Worm (Caenorhabditis elegans) whole organism, late embryonic: Measurements from ENCODE around the gene sqv-8.

Experiments used
- F13H6.1 ChIP-seq: sonication (generic microtip); optimal IDR thresholded peaks from 2 replicates; lab custom pipeline; 2016; ENCODE audit warnings: missing genetic modification characterization, missing compliant biosample characterization
- ceh-14 ChIP-seq: sonication (generic microtip); optimal IDR thresholded peaks from 2 replicates; lab custom pipeline; 2016; ENCODE audit warnings: missing genotype, missing genetic modification characterization, missing compliant biosample characterization
- ceh-2 ChIP-seq: sonication (generic microtip); optimal IDR thresholded peaks from 2 replicates; lab custom pipeline; 2016; ENCODE audit warnings: missing genotype, missing genetic modification characterization, missing compliant biosample characterization
- elt-2 ChIP-seq: sonication (generic microtip); optimal IDR thresholded peaks from 2 replicates; lab custom pipeline; 2016; ENCODE audit warnings: missing genetic modification reagents, missing genetic modification characterization, missing compliant biosample characterization
- ets-4 ChIP-seq: sonication (generic microtip); optimal IDR thresholded peaks from 2 replicates; lab custom pipeline; 2016; ENCODE audit warnings: missing genetic modification characterization, missing compliant biosample characterization
- hlh-8 ChIP-seq: sonication (generic microtip); optimal IDR thresholded peaks from 2 replicates; lab custom pipeline; 2016; ENCODE audit warnings: missing genotype, missing genetic modification characterization, missing compliant biosample characterization
- npax-4 ChIP-seq: sonication (generic microtip); optimal IDR thresholded peaks from 2 replicates; lab custom pipeline; 2016; ENCODE audit warnings: missing genetic modification characterization, missing compliant biosample characterization
- rnt-1 ChIP-seq: sonication (generic microtip); optimal IDR thresholded peaks from 2 replicates; lab custom pipeline; 2016; ENCODE audit warnings: missing genetic modification characterization, missing compliant biosample characterization
- sox-4 ChIP-seq: sonication (generic microtip); optimal IDR thresholded peaks from 2 replicates; lab custom pipeline; 2017; ENCODE audit warnings: mild to moderate bottlenecking, missing genetic modification characterization, inconsistent platforms, missing compliant biosample characterization
- unc-86 ChIP-seq: sonication (generic microtip); optimal IDR thresholded peaks from 2 replicates; lab custom pipeline; 2016; ENCODE audit warnings: missing genetic modification characterization, missing compliant biosample characterization
- ztf-16 ChIP-seq: sonication (generic microtip); optimal IDR thresholded peaks from 2 replicates; lab custom pipeline; 2017; ENCODE audit warnings: missing genetic modification characterization, missing compliant biosample characterization

DNA sequence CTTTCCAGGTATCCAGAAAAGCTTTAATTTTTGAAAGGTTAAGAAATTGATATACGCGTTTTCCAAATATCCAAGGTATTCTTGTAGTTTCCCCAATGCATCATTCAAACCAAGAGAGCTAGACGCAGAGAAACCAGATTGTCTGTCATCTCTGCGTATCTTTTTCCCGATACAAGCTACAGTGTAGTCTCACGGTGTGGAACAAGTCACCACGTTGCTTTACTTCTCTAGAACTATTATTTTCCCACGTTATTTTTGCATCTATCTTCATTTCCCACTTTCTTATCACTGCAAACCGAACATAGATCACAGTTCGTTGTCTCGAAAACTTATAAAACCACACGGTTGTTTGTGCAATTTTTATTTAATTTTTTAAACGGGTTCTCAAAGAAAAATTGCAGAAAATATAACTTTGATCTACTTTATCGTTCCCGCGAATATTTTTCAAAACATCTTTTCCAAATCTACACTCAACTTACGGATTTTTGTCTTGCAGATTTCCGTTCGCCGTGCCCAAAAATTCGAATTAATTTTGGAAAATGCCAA is 9.5 kb downstream of the sqv-8 start, which contains the start of gene gstk-1:
- TF ChIP-seq elt-2 (tag; lab: Kevin White, UChicago) (peak; percentile 19), sox-4 (tag; lab: Kevin White, UChicago) (no peak), npax-4 (tag; lab: Kevin White, UChicago) (no peak), hlh-8 (tag; lab: Kevin White, UChicago) (no peak), rnt-1 (tag; lab: Kevin White, UChicago) (no peak), F13H6.1 (tag; lab: Kevin White, UChicago) (no peak), unc-86 (tag; lab: Kevin White, UChicago) (no peak), ceh-2 (tag; lab: Kevin White, UChicago) (no peak), ztf-16 (tag; lab: Kevin White, UChicago) (no peak), ets-4 (tag; lab: Kevin White, UChicago) (no peak), ceh-14 (tag; lab: Kevin White, UChicago) (no peak)
